Worm (Caenorhabditis elegans) whole organism, L3 larva: ENCODE data around the gene T23F11.11.

Source experiments
- R02D3.7 ChIP-seq: fragments of 150-350 bp; optimal IDR thresholded peaks from 2 replicates; lab custom pipeline; 2014; ENCODE audit warnings: missing biosample characterization, missing genetic modification characterization
- ZK546.5 ChIP-seq: sonication (generic microtip); optimal IDR thresholded peaks from 2 replicates; lab custom pipeline; 2017; ENCODE audit warnings: missing biosample characterization, missing genetic modification characterization
- aly-2 ChIP-seq: fragments of 150-350 bp; optimal IDR thresholded peaks from 2 replicates; lab custom pipeline; 2014; ENCODE audit warnings: missing biosample characterization, missing genetic modification characterization
- ama-1 ChIP-seq: fragments of 150-350 bp; optimal IDR thresholded peaks from 2 replicates; lab custom pipeline; 2018
- ceh-16 ChIP-seq: sonication (generic microtip); optimal IDR thresholded peaks from 2 replicates; lab custom pipeline; 2017; ENCODE audit warnings: missing biosample characterization, missing genetic modification characterization
- ceh-28 ChIP-seq: fragments of 150-350 bp; optimal IDR thresholded peaks from 2 replicates; lab custom pipeline; 2014; ENCODE audit warnings: missing biosample characterization, missing genetic modification reagents, missing genetic modification characterization
- ceh-82 ChIP-seq: fragments of 150-350 bp; optimal IDR thresholded peaks from 2 replicates; lab custom pipeline; 2014; ENCODE audit warnings: missing biosample characterization, missing genetic modification characterization
- ceh-9 ChIP-seq: sonication (generic microtip); optimal IDR thresholded peaks from 2 replicates; lab custom pipeline; 2018; ENCODE audit warnings: missing biosample characterization, missing genetic modification characterization
- egl-27 ChIP-seq: sonication (generic microtip); optimal IDR thresholded peaks from 4 replicates; lab custom pipeline; 2017; ENCODE audit warnings: missing biosample characterization, missing genetic modification reagents, missing genetic modification characterization
- egl-5 ChIP-seq: fragments of 150-350 bp; optimal IDR thresholded peaks from 2 replicates; lab custom pipeline; 2017; ENCODE audit warnings: missing biosample characterization, missing genetic modification reagents, missing genetic modification characterization, inconsistent platforms
- elt-1 ChIP-seq: fragments of 150-350 bp; optimal IDR thresholded peaks from 2 replicates; lab custom pipeline; 2014; ENCODE audit warnings: missing biosample characterization, missing genetic modification characterization
- elt-2 ChIP-seq: sonication (generic microtip); optimal IDR thresholded peaks from 2 replicates; lab custom pipeline; 2016; ENCODE audit warnings: missing genetic modification reagents, mild to moderate bottlenecking, missing genetic modification characterization, missing compliant biosample characterization
- elt-3 ChIP-seq, 3 experiments: fragments of 150-350 bp in 1 of 3; sonication (generic microtip) in 2 of 3; optimal IDR thresholded peaks; 2 replicates in 2 of 3; 4 replicates in 1 of 3; lab custom pipeline; 2014 to 2017; ENCODE audit warnings: missing biosample characterization in 3 of 3, missing genetic modification characterization in 3 of 3
- eor-1 ChIP-seq, 2 experiments: fragments of 150-350 bp; optimal IDR thresholded peaks; 2 replicates each; lab custom pipeline; 2014 to 2018; ENCODE audit warnings: missing biosample characterization in 2 of 2, missing genetic modification characterization in 2 of 2
- fkh-10 ChIP-seq: sonication (generic microtip); optimal IDR thresholded peaks from 2 replicates; lab custom pipeline; 2017; ENCODE audit warnings: missing biosample characterization, missing genetic modification reagents, missing genetic modification characterization
- fkh-2 ChIP-seq: fragments of 150-350 bp; optimal IDR thresholded peaks from 2 replicates; lab custom pipeline; 2014; ENCODE audit warnings: missing biosample characterization, missing genetic modification reagents, missing genetic modification characterization
- fos-1 ChIP-seq: fragments of 150-350 bp; optimal IDR thresholded peaks from 2 replicates; lab custom pipeline; 2014; ENCODE audit warnings: missing biosample characterization, missing genetic modification characterization
- jun-1 ChIP-seq: fragments of 150-350 bp; optimal IDR thresholded peaks from 2 replicates; lab custom pipeline; 2014; ENCODE audit warnings: missing biosample characterization, missing genetic modification reagents, missing genetic modification characterization
- lin-15B ChIP-seq: fragments of 150-350 bp; optimal IDR thresholded peaks from 2 replicates; lab custom pipeline; 2014; ENCODE audit warnings: missing biosample characterization, missing genetic modification characterization
- lin-39 ChIP-seq: fragments of 150-350 bp; optimal IDR thresholded peaks from 2 replicates; lab custom pipeline; 2018; ENCODE audit warnings: missing biosample characterization, missing genetic modification reagents, missing genetic modification characterization
- mdl-1 ChIP-seq: fragments of 150-350 bp; optimal IDR thresholded peaks from 2 replicates; lab custom pipeline; 2014; ENCODE audit warnings: missing biosample characterization, missing genetic modification characterization
- mml-1 ChIP-seq: fragments of 150-350 bp; sonication (generic microtip); optimal IDR thresholded peaks from 3 replicates; lab custom pipeline; 2014; ENCODE audit warnings: missing biosample characterization, missing genetic modification characterization
- nfya-1 ChIP-seq: sonication (generic microtip); optimal IDR thresholded peaks from 2 replicates; lab custom pipeline; 2017; ENCODE audit warnings: missing genetic modification characterization, mild to moderate bottlenecking, missing compliant biosample characterization, antibody characterized with exemption, moderate library complexity; ENCODE audit not compliant: insufficient read depth
- nhr-11 ChIP-seq: fragments of 150-350 bp; optimal IDR thresholded peaks from 2 replicates; lab custom pipeline; 2014; ENCODE audit warnings: missing biosample characterization, missing genetic modification characterization
- nhr-12 ChIP-seq: fragments of 150-350 bp; optimal IDR thresholded peaks from 2 replicates; lab custom pipeline; 2014; ENCODE audit warnings: missing biosample characterization, missing genetic modification characterization
- nhr-23 ChIP-seq: fragments of 150-350 bp; optimal IDR thresholded peaks from 2 replicates; lab custom pipeline; 2014; ENCODE audit warnings: missing biosample characterization, missing genetic modification reagents, missing genetic modification characterization
- nhr-237 ChIP-seq: fragments of 150-350 bp; optimal IDR thresholded peaks from 2 replicates; lab custom pipeline; 2014; ENCODE audit warnings: missing biosample characterization, missing genetic modification characterization
- nhr-43 ChIP-seq: sonication (generic microtip); optimal IDR thresholded peaks from 2 replicates; lab custom pipeline; 2016; ENCODE audit warnings: mild to moderate bottlenecking, missing genetic modification characterization, missing compliant biosample characterization; ENCODE audit not compliant: poor library complexity, severe bottlenecking
- nhr-67 ChIP-seq: fragments of 150-350 bp; optimal IDR thresholded peaks from 2 replicates; lab custom pipeline; 2014; ENCODE audit warnings: missing biosample characterization, missing genetic modification characterization
- nhr-77 ChIP-seq: fragments of 150-350 bp; optimal IDR thresholded peaks from 2 replicates; lab custom pipeline; 2014; ENCODE audit warnings: missing biosample characterization, missing genetic modification characterization
- pha-4 ChIP-seq: fragments of 150-350 bp; optimal IDR thresholded peaks from 2 replicates; lab custom pipeline; 2014; ENCODE audit warnings: missing biosample characterization, missing genetic modification reagents, missing genetic modification characterization
- sea-2 ChIP-seq: fragments of 150-350 bp; sonication (generic microtip); optimal IDR thresholded peaks from 4 replicates; lab custom pipeline; 2014; ENCODE audit warnings: missing biosample characterization, missing genetic modification reagents, missing genetic modification characterization
- unc-39 ChIP-seq: sonication (generic microtip); optimal IDR thresholded peaks from 4 replicates; lab custom pipeline; 2017; ENCODE audit warnings: missing biosample characterization, missing genetic modification characterization
- unc-62 ChIP-seq: fragments of 150-350 bp; sonication (generic microtip); optimal IDR thresholded peaks from 4 replicates; lab custom pipeline; 2014; ENCODE audit warnings: missing biosample characterization, missing genetic modification reagents, missing genetic modification characterization
- ztf-4 ChIP-seq: fragments of 150-350 bp; optimal IDR thresholded peaks from 2 replicates; lab custom pipeline; 2014; ENCODE audit warnings: missing biosample characterization, missing genetic modification characterization

The T23F11.11 gene

ce11 chrIII:4715088-4715487 lies 43.7 kb upstream of the T23F11.11 start, which contains the start of gene him-18:
him-18 (minus strand) TSS chrIII:4715188.
- TF ChIP-seq nhr-67 (tag; lab: Kevin White, UChicago) (no peak), lin-15B (tag; lab: Kevin White, UChicago) (no peak), aly-2 (tag; lab: Kevin White, UChicago) (no peak), nhr-43 (tag; lab: Kevin White, UChicago) (no peak), fos-1 (tag; lab: Kevin White, UChicago) (no peak), mml-1 (tag; lab: Kevin White, UChicago) (no peak)

- TF ChIP-seq lin-15B (tag; lab: Kevin White, UChicago) (no peak), aly-2 (tag; lab: Kevin White, UChicago) (no peak), egl-5 (tag; lab: Kevin White, UChicago) (no peak), ztf-4 (tag; lab: Kevin White, UChicago) (no peak), ceh-9 (no peak), nhr-237 (tag; lab: Kevin White, UChicago) (no peak), fos-1 (tag; lab: Kevin White, UChicago) (no peak), egl-27 (tag; lab: Kevin White, UChicago) (no peak), eor-1 (tag; optimal IDR thresholded peaks at IDR 0.05; lab: Kevin White, UChicago) (no peak), ceh-82 (tag; lab: Kevin White, UChicago) (no peak), ceh-16 (tag; lab: Kevin White, UChicago) (no peak), R02D3.7 (no peak), unc-62 (GFP tag; lab: Kevin White, UChicago) (no peak), elt-3 (tag; optimal IDR thresholded peaks at IDR 0.05; lab: Kevin White, UChicago) (no peak), lin-39 (tag; lab: Kevin White, UChicago) (no peak), jun-1 (tag; lab: Kevin White, UChicago) (no peak)
Observed at ce11 chrIII:4708909-4709308, 37.5 kb upstream of the T23F11.11 start, which contains the start of gene T04A8.18. T04A8.18 (plus strand) TSS chrIII:4709209.

- TF ChIP-seq aly-2 (tag; lab: Kevin White, UChicago) (no peak), lin-15B (tag; lab: Kevin White, UChicago) (no peak), nhr-237 (tag; lab: Kevin White, UChicago) (no peak)
- TF ChIP-seq, all 47 proteins: peak for 0
Observed at ce11 chrIII:4706678-4707077, 35.3 kb upstream of the T23F11.11 start, which contains the start of gene T04A8.13. T04A8.13 (plus strand) TSS chrIII:4706978.

- no peak for TF ChIP-seq nhr-67 (tag; lab: Kevin White, UChicago)
- TF ChIP-seq eor-1 (tag; optimal IDR thresholded peaks at IDR 0.05; lab: Kevin White, UChicago): no peak
- no peak for TF ChIP-seq elt-3 (tag; optimal IDR thresholded peaks at IDR 0.05; lab: Kevin White, UChicago)
- no peak for TF ChIP-seq nhr-43 (tag; lab: Kevin White, UChicago)
- no peak for TF ChIP-seq ceh-28 (tag; lab: Kevin White, UChicago)
- TF ChIP-seq elt-2 (tag; lab: Kevin White, UChicago): no peak
- no peak for TF ChIP-seq mdl-1
- TF ChIP-seq ceh-16 (tag; lab: Kevin White, UChicago): no peak
- TF ChIP-seq egl-5 (tag; lab: Kevin White, UChicago): no peak
- TF ChIP-seq nhr-11: no peak
- no peak for TF ChIP-seq nhr-12
- no peak for TF ChIP-seq fos-1 (tag; lab: Kevin White, UChicago)
- TF ChIP-seq R02D3.7: no peak
- no peak for TF ChIP-seq egl-27 (tag; lab: Kevin White, UChicago)
- TF ChIP-seq fkh-2 (tag; lab: Kevin White, UChicago): no peak
- TF ChIP-seq ztf-4 (tag; lab: Kevin White, UChicago): no peak
- no peak for TF ChIP-seq nhr-77 (tag; lab: Kevin White, UChicago)
- no peak for TF ChIP-seq lin-15B (tag; lab: Kevin White, UChicago)
- no peak for TF ChIP-seq sea-2
Observed at ce11 chrIII:4705207-4705606, 33.8 kb upstream of the T23F11.11 start, which contains the start of gene pgap-2. pgap-2 (plus strand) TSS chrIII:4705507.

ce11 chrIII:4703932-4704454 lies 32.6 kb upstream of the T23F11.11 start, which contains the start of the genes clp-2 and mrpl-16:
clp-2 (minus strand) TSS chrIII:4704025.
mrpl-16 (plus strand) TSS chrIII:4704404.
- TF ChIP-seq fkh-10 (GFP tag; lab: Kevin White, UChicago) (no peak), egl-5 (tag; lab: Kevin White, UChicago) (no peak), ZK546.5 (tag; lab: Kevin White, UChicago) (no peak), R02D3.7 (no peak), eor-1 (tag; optimal IDR thresholded peaks at IDR 0.05; lab: Kevin White, UChicago) (no peak), mdl-1 (no peak), elt-2 (tag; lab: Kevin White, UChicago) (no peak), pha-4 (no peak), sea-2 (no peak), ama-1 (lab: Kevin White, UChicago) (no peak), ztf-4 (tag; lab: Kevin White, UChicago) (no peak), nhr-23 (peak; percentile 12), lin-15B (tag; lab: Kevin White, UChicago) (peak; percentile 43), nfya-1 (tag; lab: Kevin White, UChicago) (peak; percentile 53), elt-1 (tag; lab: Kevin White, UChicago) (no peak), fos-1 (tag; lab: Kevin White, UChicago) (no peak), unc-39 (no peak)
